Fruit fly (Drosophila melanogaster) whole organism, embryonic: ENCODE results near the gene Hr38.

ENCODE experiments used
- B-H2 ChIP-seq: fragments of 200-800 bp; sonication (Bioruptor generic); optimal IDR thresholded peaks from 2 replicates; lab custom pipeline; 2018; ENCODE audit warnings: missing biosample characterization, mild to moderate bottlenecking, missing genetic modification characterization
- CG1024 ChIP-seq: fragments of 200-800 bp; sonication (Bioruptor generic); IDR thresholded peaks from 2 replicates; pipeline ENCODE4 v1.3.6; 2022; ENCODE audit warnings: missing biosample characterization, missing genetic modification characterization
- CG12236 ChIP-seq: fragments of 200-800 bp; sonication (Bioruptor generic); optimal IDR thresholded peaks from 2 replicates; lab custom pipeline; 2016; ENCODE audit warnings: missing biosample characterization, missing genetic modification characterization
- CG12299 ChIP-seq: fragments of 200-800 bp; sonication (Bioruptor generic); optimal IDR thresholded peaks from 2 replicates; lab custom pipeline; 2018; ENCODE audit warnings: missing biosample characterization, mild to moderate bottlenecking, missing genetic modification characterization
- CG12391 ChIP-seq: fragments of 200-800 bp; sonication (Bioruptor generic); optimal IDR thresholded peaks from 3 replicates; lab custom pipeline; 2018; ENCODE audit warnings: missing biosample characterization, mild to moderate bottlenecking, missing genetic modification characterization, moderate library complexity
- CG13287 ChIP-seq: fragments of 200-800 bp; sonication (Bioruptor generic); IDR thresholded peaks from 2 replicates; pipeline ENCODE4 v1.3.6; 2022; ENCODE audit warnings: missing biosample characterization, missing genetic modification characterization; ENCODE audit not compliant: partially characterized antibody
- CG13296 ChIP-seq: fragments of 200-800 bp; sonication (Bioruptor generic); optimal IDR thresholded peaks from 3 replicates; lab custom pipeline; 2018; ENCODE audit warnings: missing biosample characterization, mild to moderate bottlenecking, missing genetic modification characterization
- CG15514 ChIP-seq: fragments of 200-800 bp; sonication (Bioruptor generic); optimal IDR thresholded peaks from 3 replicates; lab custom pipeline; 2017; ENCODE audit warnings: missing biosample characterization, missing genetic modification characterization, mild to moderate bottlenecking, moderate library complexity, missing genetic modification reagents
- CG15696 ChIP-seq: fragments of 200-800 bp; sonication (Bioruptor generic); optimal IDR thresholded peaks from 2 replicates; lab custom pipeline; 2019; ENCODE audit warnings: missing biosample characterization, mild to moderate bottlenecking, missing genetic modification characterization, moderate library complexity
- CG1832 ChIP-seq: fragments of 200-800 bp; sonication (Bioruptor generic); optimal IDR thresholded peaks from 2 replicates; lab custom pipeline; 2017; ENCODE audit warnings: missing biosample characterization, mild to moderate bottlenecking, missing genetic modification characterization, inconsistent platforms
- CG2712 ChIP-seq: fragments of 200-800 bp; optimal IDR thresholded peaks from 3 replicates; lab custom pipeline; 2019; ENCODE audit warnings: missing biosample characterization, mild to moderate bottlenecking, missing genetic modification characterization, moderate library complexity
- CG33213 ChIP-seq: fragments of 200-800 bp; sonication (Bioruptor generic); optimal IDR thresholded peaks from 3 replicates; lab custom pipeline; 2016; ENCODE audit warnings: missing biosample characterization, missing genetic modification characterization
- CG3995 ChIP-seq: fragments of 200-800 bp; sonication (Bioruptor generic); optimal IDR thresholded peaks from 3 replicates; lab custom pipeline; 2016; ENCODE audit warnings: missing biosample characterization, missing genetic modification characterization
- CG6765 ChIP-seq: fragments of 200-800 bp; sonication (Bioruptor generic); optimal IDR thresholded peaks from 3 replicates; lab custom pipeline; 2017; ENCODE audit warnings: missing biosample characterization, mild to moderate bottlenecking, missing genetic modification characterization
- CG7357 ChIP-seq: fragments of 200-800 bp; sonication (Bioruptor generic); IDR thresholded peaks from 3 replicates; pipeline ENCODE4 v1.3.6; 2022; ENCODE audit warnings: missing biosample characterization, missing genetic modification characterization
- CG7963 ChIP-seq: fragments of 200-800 bp; sonication (Bioruptor generic); IDR thresholded peaks from 3 replicates; pipeline ENCODE4 v1.3.6; 2022; ENCODE audit warnings: missing biosample characterization, missing genetic modification characterization; ENCODE audit not compliant: partially characterized antibody
- CG8359 ChIP-seq: fragments of 200-800 bp; sonication (Bioruptor generic); optimal IDR thresholded peaks from 2 replicates; lab custom pipeline; 2017; ENCODE audit warnings: missing biosample characterization, mild to moderate bottlenecking, missing genetic modification characterization, borderline replicate concordance
- CG9797 ChIP-seq: fragments of 200-800 bp; sonication (Bioruptor generic); optimal IDR thresholded peaks from 3 replicates; lab custom pipeline; 2018; ENCODE audit warnings: missing biosample characterization, mild to moderate bottlenecking, missing genetic modification characterization
- D19A ChIP-seq: fragments of 200-800 bp; optimal IDR thresholded peaks from 3 replicates; lab custom pipeline; 2019; ENCODE audit warnings: missing biosample characterization, mild to moderate bottlenecking, missing genetic modification characterization, moderate library complexity
- E2f2 ChIP-seq: fragments of 200-800 bp; sonication (Bioruptor generic); IDR thresholded peaks from 2 replicates; pipeline ENCODE4 v1.3.6; 2022; ENCODE audit warnings: missing biosample characterization, missing genetic modification characterization
- Fer1 ChIP-seq: fragments of 200-800 bp; sonication (Bioruptor generic); optimal IDR thresholded peaks from 2 replicates; lab custom pipeline; 2017; ENCODE audit warnings: missing biosample characterization, mild to moderate bottlenecking, missing genetic modification characterization
- H15 ChIP-seq: fragments of 200-800 bp; sonication (Bioruptor generic); IDR thresholded peaks from 3 replicates; pipeline ENCODE4 v1.3.6; 2022; ENCODE audit warnings: missing biosample characterization, missing genetic modification characterization
- HmgD ChIP-seq: fragments of 200-800 bp; sonication (Bioruptor generic); optimal IDR thresholded peaks from 3 replicates; lab custom pipeline; 2016; ENCODE audit warnings: missing biosample characterization, missing genetic modification characterization
- Hr39 ChIP-seq: fragments of >200 bp; optimal IDR thresholded peaks from 2 replicates; lab custom pipeline; 2017
- NFAT ChIP-seq: fragments of 200-800 bp; sonication (Bioruptor generic); IDR thresholded peaks from 2 replicates; pipeline ENCODE4 v1.3.6; 2022; ENCODE audit warnings: missing biosample characterization, missing genetic modification characterization
- Nf-YB ChIP-seq: fragments of 200-800 bp; sonication (Bioruptor generic); optimal IDR thresholded peaks from 3 replicates; lab custom pipeline; 2019; ENCODE audit warnings: missing biosample characterization, mild to moderate bottlenecking, missing genetic modification characterization, moderate library complexity
- Scr ChIP-seq: fragments of 200-800 bp; sonication (Bioruptor generic); IDR thresholded peaks from 2 replicates; pipeline ENCODE4 v1.3.6; 2022; ENCODE audit warnings: missing biosample characterization, missing genetic modification characterization; ENCODE audit not compliant: partially characterized antibody
- Taf1 ChIP-seq: fragments of 200-800 bp; sonication (Bioruptor generic); IDR thresholded peaks from 2 replicates; pipeline ENCODE4 v1.3.6; 2022; ENCODE audit warnings: missing biosample characterization, missing genetic modification characterization
- ab ChIP-seq: fragments of 200-800 bp; sonication (Bioruptor generic); optimal IDR thresholded peaks from 2 replicates; lab custom pipeline; 2016; ENCODE audit warnings: missing biosample characterization, missing genetic modification characterization
- aop ChIP-seq: fragments of 200-800 bp; sonication (Bioruptor generic); IDR thresholded peaks from 2 replicates; pipeline ENCODE4 v1.3.6; 2022; ENCODE audit warnings: missing biosample characterization, missing genetic modification characterization
- ci ChIP-seq: fragments of 200-800 bp; sonication (Bioruptor generic); IDR thresholded peaks from 3 replicates; pipeline ENCODE4 v1.3.6; 2022; ENCODE audit warnings: missing biosample characterization, missing genetic modification characterization
- dm ChIP-seq: fragments of 200-800 bp; sonication (Bioruptor generic); optimal IDR thresholded peaks from 3 replicates; lab custom pipeline; 2016; ENCODE audit warnings: missing biosample characterization, missing genetic modification characterization
- en ChIP-seq: fragments of 200-800 bp; sonication (Bioruptor generic); optimal IDR thresholded peaks from 2 replicates; lab custom pipeline; 2016; ENCODE audit warnings: missing biosample characterization, missing genetic modification characterization
- exex ChIP-seq: fragments of 200-800 bp; sonication (Bioruptor generic); optimal IDR thresholded peaks from 4 replicates; lab custom pipeline; 2018; ENCODE audit warnings: missing biosample characterization, mild to moderate bottlenecking, missing genetic modification characterization, moderate library complexity
- fd102C ChIP-seq: fragments of 200-800 bp; sonication (Bioruptor generic); optimal IDR thresholded peaks from 2 replicates; lab custom pipeline; 2018; ENCODE audit warnings: missing biosample characterization, mild to moderate bottlenecking, missing genetic modification characterization, moderate library complexity
- gsb ChIP-seq: fragments of 200-800 bp; sonication (Bioruptor generic); IDR thresholded peaks from 2 replicates; pipeline ENCODE4 v1.3.6; 2022; ENCODE audit warnings: missing biosample characterization, missing genetic modification characterization
- hbn ChIP-seq: fragments of 200-800 bp; sonication (Bioruptor generic); IDR thresholded peaks from 2 replicates; pipeline ENCODE4 v1.3.6; 2022; ENCODE audit warnings: missing biosample characterization, missing genetic modification characterization; ENCODE audit not compliant: partially characterized antibody
- her ChIP-seq: fragments of 200-800 bp; sonication (Bioruptor generic); optimal IDR thresholded peaks from 2 replicates; lab custom pipeline; 2016; ENCODE audit warnings: missing biosample characterization, missing genetic modification characterization
- kay ChIP-seq: fragments of 200-800 bp; sonication (Bioruptor generic); optimal IDR thresholded peaks from 2 replicates; lab custom pipeline; 2016; ENCODE audit warnings: missing biosample characterization, missing genetic modification characterization
- knrl ChIP-seq: fragments of 200-800 bp; sonication (Bioruptor generic); IDR thresholded peaks from 3 replicates; pipeline ENCODE4 v1.3.6; 2022; ENCODE audit warnings: missing biosample characterization, missing genetic modification characterization; ENCODE audit not compliant: partially characterized antibody
- nmo ChIP-seq: fragments of 200-800 bp; sonication (Bioruptor generic); optimal IDR thresholded peaks from 2 replicates; lab custom pipeline; 2018; ENCODE audit warnings: missing biosample characterization, mild to moderate bottlenecking, missing genetic modification characterization, moderate library complexity
- peb ChIP-seq: fragments of 200-800 bp; sonication (Bioruptor generic); IDR thresholded peaks from 2 replicates; pipeline ENCODE4 v1.3.6; 2022; ENCODE audit warnings: missing biosample characterization, missing genetic modification characterization
- salm ChIP-seq: fragments of 200-800 bp; sonication (Bioruptor generic); optimal IDR thresholded peaks from 2 replicates; lab custom pipeline; 2018; ENCODE audit warnings: missing biosample characterization, mild to moderate bottlenecking, missing genetic modification characterization
- so ChIP-seq: fragments of 200-800 bp; sonication (Bioruptor generic); IDR thresholded peaks from 3 replicates; pipeline ENCODE4 v1.3.6; 2022; ENCODE audit warnings: missing biosample characterization, missing genetic modification characterization
- tll ChIP-seq, 2 experiments: fragments of 200-800 bp in 1 of 2; fragments of >200 bp in 1 of 2; sonication (Bioruptor generic) in 1 of 2; optimal IDR thresholded peaks; 2 replicates each; lab custom pipeline; 2017 to 2019; ENCODE audit warnings: missing biosample characterization in 2 of 2, missing genetic modification characterization in 2 of 2, mild to moderate bottlenecking in 1 of 2, moderate library complexity in 1 of 2
- ttk ChIP-seq: fragments of 200-800 bp; sonication (Bioruptor generic); IDR thresholded peaks from 2 replicates; pipeline ENCODE4 v2.1.2; 2022; ENCODE audit warnings: missing biosample characterization, missing genetic modification characterization
- tup ChIP-seq: fragments of 200-800 bp; sonication (Bioruptor generic); optimal IDR thresholded peaks from 2 replicates; lab custom pipeline; 2016; ENCODE audit warnings: missing biosample characterization, mild to moderate bottlenecking, missing genetic modification characterization, moderate library complexity
- unpg ChIP-seq: fragments of 200-800 bp; sonication (Bioruptor generic); optimal IDR thresholded peaks from 3 replicates; lab custom pipeline; 2018; ENCODE audit warnings: missing biosample characterization, mild to moderate bottlenecking, missing genetic modification characterization, moderate library complexity

The Hr38 gene

dm6 chr2L:20758188-20758846, 43.9 kb upstream of the Hr38 start (continued):
- TF ChIP-seq CG6765 (GFP tag; lab: Kevin White, UChicago) (peak; percentile 16), D19A (tag; lab: Kevin White, UChicago) (no peak), en (no peak), salm (no peak), so (GFP tag; lab: Robert Waterston, UW) (peak; percentile 55; the same call in 1 of the 3 replicates), peb (GFP tag; lab: Robert Waterston, UW) (no peak), CG1024 (GFP tag; lab: Robert Waterston, UW) (0 out of 2 replicates have a peak, but pooled peaks have one; percentile 17), hbn (GFP tag; lab: Robert Waterston, UW) (no peak)
- TF ChIP-seq, all 482 proteins: peak for 77

- TF ChIP-seq CG1832: no peak
- TF ChIP-seq CG3995 (GFP tag; lab: Kevin White, UChicago): peak; percentile 68
- no peak for TF ChIP-seq CG7963 (GFP tag; lab: Robert Waterston, UW)
- peak; percentile 71 for TF ChIP-seq nmo (GFP tag; lab: Kevin White, UChicago)
- TF ChIP-seq Nf-YB (GFP tag; lab: Kevin White, UChicago): no peak
- TF ChIP-seq dm (GFP tag; lab: Kevin White, UChicago): no peak
- TF ChIP-seq B-H2 (GFP tag; lab: Kevin White, UChicago): peak; percentile 29
- no peak for TF ChIP-seq kay
- TF ChIP-seq CG13296 (GFP tag; lab: Kevin White, UChicago): peak; percentile 3
- TF ChIP-seq H15 (GFP tag; lab: Robert Waterston, UW): no peak
- TF ChIP-seq HmgD (GFP tag; lab: Kevin White, UChicago): peak; percentile 42
- 0 out of 2 replicates have a peak, but pooled peaks have one; percentile 33 for TF ChIP-seq NFAT (GFP tag; lab: Robert Waterston, UW)
- TF ChIP-seq CG12391 (tag; lab: Kevin White, UChicago): peak; percentile 63
- no peak for TF ChIP-seq ttk (GFP tag; lab: Robert Waterston, UW)
- peak; percentile 93 for TF ChIP-seq CG9797 (GFP tag; lab: Kevin White, UChicago)
- no peak for TF ChIP-seq ab (GFP tag; lab: Kevin White, UChicago)
- no peak for TF ChIP-seq ci
- peak; percentile 24; the same call in 1 of the 3 replicates for TF ChIP-seq knrl (GFP tag; lab: Robert Waterston, UW)
- no peak for TF ChIP-seq aop (GFP tag; lab: Robert Waterston, UW)
- TF ChIP-seq CG15696 (tag; lab: Kevin White, UChicago): peak; percentile 28
- no peak for TF ChIP-seq fd102C (GFP tag; lab: Kevin White, UChicago)
- peak; percentile 36 for TF ChIP-seq CG13287 (GFP tag; lab: Robert Waterston, UW)
- TF ChIP-seq CG15514 (GFP tag; lab: Kevin White, UChicago): peak; percentile 79
- TF ChIP-seq CG33213 (GFP tag; lab: Kevin White, UChicago): peak; percentile 26
- TF ChIP-seq E2f2 (GFP tag; lab: Robert Waterston, UW): peak; percentile 64
- no peak for TF ChIP-seq CG12236 (GFP tag; lab: Kevin White, UChicago)
- no peak for TF ChIP-seq CG8359 (GFP tag; lab: Kevin White, UChicago)
- peak; percentile 60 for TF ChIP-seq CG2712
- no peak for TF ChIP-seq gsb (GFP tag; lab: Robert Waterston, UW)
- TF ChIP-seq CG12299 (tag; lab: Kevin White, UChicago): peak; percentile 16
- no peak for TF ChIP-seq Hr39
- TF ChIP-seq exex: peak; percentile 21
- peak; percentile 28; the same call in 1 of the 2 replicates for TF ChIP-seq Scr (GFP tag; lab: Robert Waterston, UW)
- TF ChIP-seq her (GFP tag; lab: Kevin White, UChicago): no peak
- TF ChIP-seq Taf1 (GFP tag; lab: Robert Waterston, UW): no peak
- no peak for TF ChIP-seq tup (GFP tag; lab: Kevin White, UChicago)
- peak in 1 of 2 experiments; percentile 75 for TF ChIP-seq tll (GFP tag; optimal IDR thresholded peaks at IDR 0.05; lab: Kevin White, UChicago)
- peak; percentile 38 for TF ChIP-seq unpg (GFP tag; lab: Kevin White, UChicago)
- TF ChIP-seq CG7357: no peak
- no peak for TF ChIP-seq Fer1 (GFP tag; lab: Kevin White, UChicago)
These were observed 43.4 kb upstream of the Hr38 start, which contains the start of the genes Rhau and dia for dm6 chr2L:20757808-20758187. Gene Rhau (minus strand): TSS chr2L:20757985. Gene dia (plus strand): TSS chr2L:20758144.
